Worm (Caenorhabditis elegans) whole organism, L4 larva: ENCODE results near the gene stim-1.

ENCODE experiments used
- F26F4.8 ChIP-seq: fragments of 200-800 bp; sonication (Bioruptor generic); conservative IDR thresholded peaks from 2 replicates; pipeline ENCODE4 v1.3.6; 2022; ENCODE audit warnings: missing genetic modification characterization, missing compliant biosample characterization
- aly-2 ChIP-seq: sonication (generic microtip); optimal IDR thresholded peaks from 2 replicates; lab custom pipeline; 2018; ENCODE audit warnings: missing biosample characterization, missing genetic modification characterization
- ama-1 ChIP-seq: fragments of 150-350 bp; optimal IDR thresholded peaks from 2 replicates; lab custom pipeline; 2014; ENCODE audit warnings: inconsistent platforms, mixed read lengths
- ces-1 ChIP-seq: fragments of 150-350 bp; sonication (generic microtip); optimal IDR thresholded peaks from 4 replicates; lab custom pipeline; 2014; ENCODE audit warnings: missing biosample characterization, missing genetic modification reagents, missing genetic modification characterization
- dmd-9 ChIP-seq: fragments of 200-800 bp; sonication (Bioruptor generic); IDR thresholded peaks from 2 replicates; pipeline ENCODE4 v1.3.6; 2022; ENCODE audit warnings: missing genetic modification reagents, missing genetic modification characterization, missing compliant biosample characterization
- dpl-1 ChIP-seq: fragments of 150-350 bp; optimal IDR thresholded peaks from 2 replicates; lab custom pipeline; 2014; ENCODE audit warnings: missing biosample characterization, missing genetic modification reagents, missing genetic modification characterization
- fos-1 ChIP-seq: fragments of 150-350 bp; optimal IDR thresholded peaks from 2 replicates; lab custom pipeline; 2014; ENCODE audit warnings: missing biosample characterization, missing genetic modification characterization
- lir-3 ChIP-seq: sonication (generic microtip); optimal IDR thresholded peaks from 2 replicates; lab custom pipeline; 2016; ENCODE audit warnings: mild to moderate bottlenecking, missing genetic modification characterization, missing compliant biosample characterization
- nhr-111 ChIP-seq: fragments of 200-800 bp; sonication (Bioruptor generic); optimal IDR thresholded peaks from 2 replicates; lab custom pipeline; 2018; ENCODE audit warnings: mild to moderate bottlenecking, missing genetic modification characterization, missing compliant biosample characterization
- nhr-77 ChIP-seq: fragments of 150-350 bp; optimal IDR thresholded peaks from 2 replicates; lab custom pipeline; 2014; ENCODE audit warnings: missing biosample characterization, missing genetic modification characterization
- pqm-1 ChIP-seq: sonication (generic microtip); optimal IDR thresholded peaks from 2 replicates; lab custom pipeline; 2017; ENCODE audit warnings: missing biosample characterization, missing genetic modification characterization
- unc-130 ChIP-seq: sonication (generic microtip); optimal IDR thresholded peaks from 2 replicates; lab custom pipeline; 2016; ENCODE audit warnings: missing genetic modification reagents, missing genetic modification characterization, missing compliant biosample characterization
- zag-1 ChIP-seq: fragments of 150-350 bp; optimal IDR thresholded peaks from 2 replicates; lab custom pipeline; 2014; ENCODE audit warnings: missing biosample characterization, missing genetic modification characterization

- no peak for TF ChIP-seq aly-2
- no peak for TF ChIP-seq dpl-1 (GFP tag; lab: Kevin White, UChicago)
- no peak for TF ChIP-seq ama-1 (lab: Kevin White, UChicago)
- TF ChIP-seq F26F4.8 (GFP tag; lab: Robert Waterston, UW): no peak
- no peak for TF ChIP-seq nhr-77 (tag; lab: Kevin White, UChicago)
- no peak for TF ChIP-seq nhr-111
- TF ChIP-seq lir-3: no peak
- no peak for TF ChIP-seq fos-1
- TF ChIP-seq ces-1 (GFP tag; lab: Kevin White, UChicago): no peak
- no peak for TF ChIP-seq zag-1 (tag; lab: Kevin White, UChicago)
- TF ChIP-seq dmd-9: no peak
- TF ChIP-seq unc-130 (GFP tag; lab: Kevin White, UChicago): no peak
- no peak for TF ChIP-seq pqm-1 (tag; lab: Kevin White, UChicago)
These were observed 28.3 kb upstream of the stim-1 start for ce11 chrIII:446860-447259.
